Worm (Caenorhabditis elegans): ENCODE data around the gene fbxc-22.

- TF ChIP-seq pqm-1 (tag; optimal IDR thresholded peaks at IDR 0.05) (no peak), zag-1 (tag; optimal IDR thresholded peaks at IDR 0.05) (no peak), unc-130 (GFP tag; optimal IDR thresholded peaks at IDR 0.05) (no peak), php-3 (GFP tag; IDR thresholded peaks at IDR 0.05) (no peak), unc-62 (GFP tag; optimal IDR thresholded peaks at IDR 0.05 in 1 of 2) (no peak), unc-62 (tag; optimal IDR thresholded peaks at IDR 0.05) (no peak), snpc-4 (tag; optimal IDR thresholded peaks at IDR 0.05) (no peak), attf-4 (tag; optimal IDR thresholded peaks at IDR 0.05) (no peak), ceh-62 (tag; optimal IDR thresholded peaks at IDR 0.05) (no peak), ceh-82 (tag; optimal IDR thresholded peaks at IDR 0.05) (no peak), nhr-6 (tag; optimal IDR thresholded peaks at IDR 0.05) (no peak), T26A8.4 (GFP tag; IDR thresholded peaks at IDR 0.05) (no peak)
Measured at ce11 chrII:1644777-1645348, 46.0 kb downstream of the fbxc-22 start, which contains the start of gene ZC204.6.

All from whole organism, L4 larva.